Fruit fly (Drosophila melanogaster) whole organism, embryonic: ENCODE measurements around the gene CG3368.

Experiments used
- Adf1 ChIP-seq: fragments of 200-800 bp; sonication (Bioruptor generic); IDR thresholded peaks from 2 replicates; pipeline ENCODE4 v1.3.6; 2022; ENCODE audit warnings: missing biosample characterization, missing genetic modification characterization
- Bgb ChIP-seq: fragments of 200-800 bp; sonication (Bioruptor generic); IDR thresholded peaks from 2 replicates; pipeline ENCODE4 v1.3.6; 2022; ENCODE audit warnings: missing biosample characterization, missing genetic modification characterization; ENCODE audit not compliant: partially characterized antibody
- CG11085 ChIP-seq: fragments of 200-800 bp; sonication (Bioruptor generic); IDR thresholded peaks from 2 replicates; pipeline ENCODE4 v1.3.6; 2022; ENCODE audit warnings: missing biosample characterization, missing genetic modification characterization
- CG11696 ChIP-seq: fragments of 200-800 bp; sonication (Bioruptor generic); IDR thresholded peaks from 2 replicates; pipeline ENCODE4 v1.3.6; 2022; ENCODE audit warnings: missing biosample characterization, missing genetic modification characterization
- CG13287 ChIP-seq: fragments of 200-800 bp; sonication (Bioruptor generic); IDR thresholded peaks from 2 replicates; pipeline ENCODE4 v1.3.6; 2022; ENCODE audit warnings: missing biosample characterization, missing genetic modification characterization; ENCODE audit not compliant: partially characterized antibody
- CG13894 ChIP-seq: fragments of 200-800 bp; sonication (Bioruptor generic); optimal IDR thresholded peaks from 3 replicates; lab custom pipeline; 2018; ENCODE audit warnings: missing biosample characterization, mild to moderate bottlenecking, missing genetic modification characterization, moderate library complexity
- CG15073 ChIP-seq: fragments of 200-800 bp; sonication (Bioruptor generic); optimal IDR thresholded peaks from 2 replicates; lab custom pipeline; 2016; ENCODE audit warnings: missing biosample characterization, missing genetic modification characterization
- CG15696 ChIP-seq: fragments of 200-800 bp; sonication (Bioruptor generic); optimal IDR thresholded peaks from 2 replicates; lab custom pipeline; 2019; ENCODE audit warnings: missing biosample characterization, mild to moderate bottlenecking, missing genetic modification characterization, moderate library complexity
- CG17359 ChIP-seq: fragments of 200-800 bp; sonication (Bioruptor generic); optimal IDR thresholded peaks from 3 replicates; lab custom pipeline; 2018; ENCODE audit warnings: missing biosample characterization, mild to moderate bottlenecking, missing genetic modification characterization, moderate library complexity
- CG17568 ChIP-seq: fragments of 200-800 bp; sonication (Bioruptor generic); optimal IDR thresholded peaks from 2 replicates; lab custom pipeline; 2018; ENCODE audit warnings: missing biosample characterization, mild to moderate bottlenecking, missing genetic modification characterization, moderate library complexity
- CG18599 ChIP-seq: fragments of 200-800 bp; sonication (Bioruptor generic); optimal IDR thresholded peaks from 3 replicates; lab custom pipeline; 2017; ENCODE audit warnings: missing biosample characterization, missing genetic modification characterization, mild to moderate bottlenecking, moderate library complexity, missing genetic modification reagents
- CG2875 ChIP-seq: fragments of 200-800 bp; sonication (Bioruptor generic); optimal IDR thresholded peaks from 2 replicates; lab custom pipeline; 2017; ENCODE audit warnings: missing biosample characterization, mild to moderate bottlenecking, missing genetic modification characterization, missing genetic modification reagents
- CG30020 ChIP-seq: fragments of 200-800 bp; optimal IDR thresholded peaks from 2 replicates; lab custom pipeline; 2019; ENCODE audit warnings: missing biosample characterization, mild to moderate bottlenecking, missing genetic modification characterization, moderate library complexity
- CG3163 ChIP-seq: fragments of 200-800 bp; sonication (Bioruptor generic); optimal IDR thresholded peaks from 3 replicates; lab custom pipeline; 2016; ENCODE audit warnings: missing biosample characterization, missing genetic modification characterization
- CG3281 ChIP-seq: fragments of 200-800 bp; sonication (Bioruptor generic); optimal IDR thresholded peaks from 3 replicates; lab custom pipeline; 2017; ENCODE audit warnings: missing biosample characterization, mild to moderate bottlenecking, missing genetic modification characterization
- CG6689 ChIP-seq: fragments of 200-800 bp; sonication (Bioruptor generic); IDR thresholded peaks from 2 replicates; pipeline ENCODE4 v1.3.6; 2022; ENCODE audit warnings: missing biosample characterization, missing genetic modification characterization
- CG8089 ChIP-seq: fragments of 200-800 bp; sonication (Bioruptor generic); optimal IDR thresholded peaks from 3 replicates; lab custom pipeline; 2016; ENCODE audit warnings: missing biosample characterization, missing genetic modification characterization
- CG8359 ChIP-seq: fragments of 200-800 bp; sonication (Bioruptor generic); optimal IDR thresholded peaks from 2 replicates; lab custom pipeline; 2017; ENCODE audit warnings: missing biosample characterization, mild to moderate bottlenecking, missing genetic modification characterization, borderline replicate concordance
- CG8388 ChIP-seq: fragments of 200-800 bp; sonication (Bioruptor generic); optimal IDR thresholded peaks from 2 replicates; lab custom pipeline; 2019; ENCODE audit warnings: missing biosample characterization, mild to moderate bottlenecking, missing genetic modification characterization, moderate library complexity
- CG8765 ChIP-seq: fragments of 200-800 bp; sonication (Bioruptor generic); IDR thresholded peaks from 2 replicates; pipeline ENCODE4 v1.3.6; 2022; ENCODE audit warnings: missing biosample characterization, missing genetic modification characterization
- CG9797 ChIP-seq: fragments of 200-800 bp; sonication (Bioruptor generic); optimal IDR thresholded peaks from 3 replicates; lab custom pipeline; 2018; ENCODE audit warnings: missing biosample characterization, mild to moderate bottlenecking, missing genetic modification characterization
- Camta ChIP-seq: fragments of 200-800 bp; sonication (Bioruptor generic); optimal IDR thresholded peaks from 2 replicates; lab custom pipeline; 2016; ENCODE audit warnings: missing biosample characterization, missing genetic modification characterization
- CkIIα-i1 ChIP-seq: fragments of 200-800 bp; sonication (Bioruptor generic); IDR thresholded peaks from 2 replicates; pipeline ENCODE4 v1.3.6; 2022; ENCODE audit warnings: missing biosample characterization, missing genetic modification characterization
- D19B ChIP-seq: fragments of 200-800 bp; sonication (Bioruptor generic); optimal IDR thresholded peaks from 2 replicates; lab custom pipeline; 2017; ENCODE audit warnings: missing biosample characterization, mild to moderate bottlenecking, missing genetic modification characterization
- Dbx ChIP-seq: fragments of 200-800 bp; sonication (Bioruptor generic); IDR thresholded peaks from 3 replicates; pipeline ENCODE4 v1.3.6; 2022; ENCODE audit warnings: missing biosample characterization, missing genetic modification characterization
- HmgZ ChIP-seq: fragments of 200-800 bp; sonication (Bioruptor generic); optimal IDR thresholded peaks from 2 replicates; lab custom pipeline; 2018; ENCODE audit warnings: missing biosample characterization, mild to moderate bottlenecking, missing genetic modification characterization
- Kr ChIP-seq: fragments of 200-800 bp; sonication (Bioruptor generic); optimal IDR thresholded peaks from 2 replicates; lab custom pipeline; 2017; ENCODE audit warnings: missing biosample characterization, mild to moderate bottlenecking, missing genetic modification characterization
- Nf-YC ChIP-seq: fragments of 200-800 bp; optimal IDR thresholded peaks from 3 replicates; lab custom pipeline; 2019; ENCODE audit warnings: missing biosample characterization, mild to moderate bottlenecking, missing genetic modification characterization, moderate library complexity
- Pdp1 ChIP-seq, 2 experiments: fragments of 200-800 bp; sonication (Bioruptor generic); optimal IDR thresholded peaks; 3 replicates each; lab custom pipeline; 2016; ENCODE audit warnings: missing biosample characterization in 2 of 2, missing genetic modification characterization in 2 of 2, mild to moderate bottlenecking in 1 of 2, moderate library complexity in 1 of 2
- Sox102F ChIP-seq: fragments of 200-800 bp; sonication (Bioruptor generic); optimal IDR thresholded peaks from 2 replicates; lab custom pipeline; 2018; ENCODE audit warnings: missing biosample characterization, mild to moderate bottlenecking, missing genetic modification characterization, moderate library complexity
- Stat92E ChIP-seq, 3 experiments: fragments of >200 bp in 2 of 3; fragments of 200-800 bp in 1 of 3; sonication (Bioruptor generic) in 1 of 3; optimal IDR thresholded peaks; 2 replicates each; lab custom pipeline; 2017 to 2019; ENCODE audit warnings: missing biosample characterization in 3 of 3, missing genetic modification characterization in 3 of 3, mild to moderate bottlenecking in 1 of 3, moderate library complexity in 1 of 3
- TFAM ChIP-seq: fragments of 200-800 bp; sonication (Bioruptor generic); optimal IDR thresholded peaks from 2 replicates; lab custom pipeline; 2017; ENCODE audit warnings: missing biosample characterization, missing genetic modification characterization, inconsistent platforms
- Trl ChIP-seq, 3 experiments: fragments of >200 bp in 2 of 3; fragments of 200-800 bp in 1 of 3; sonication (Bioruptor generic) in 1 of 3; optimal IDR thresholded peaks; 2 replicates in 1 of 3; 3 replicates in 2 of 3; lab custom pipeline; 2016 to 2017; ENCODE audit warnings: missing biosample characterization in 1 of 3, missing genetic modification characterization in 1 of 3
- Usf ChIP-seq: fragments of 200-800 bp; sonication (Bioruptor generic); optimal IDR thresholded peaks from 2 replicates; lab custom pipeline; 2017; ENCODE audit warnings: missing genotype, missing biosample characterization, missing genetic modification characterization
- bbx ChIP-seq: fragments of 200-800 bp; sonication (Bioruptor generic); IDR thresholded peaks from 2 replicates; pipeline ENCODE4 v1.3.6; 2022; ENCODE audit warnings: missing biosample characterization, missing genetic modification characterization; ENCODE audit not compliant: partially characterized antibody
- cg ChIP-seq: fragments of 200-800 bp; sonication (Bioruptor generic); optimal IDR thresholded peaks from 3 replicates; lab custom pipeline; 2019; ENCODE audit warnings: missing biosample characterization, mild to moderate bottlenecking, missing genetic modification characterization, moderate library complexity
- en ChIP-seq: fragments of 200-800 bp; sonication (Bioruptor generic); optimal IDR thresholded peaks from 2 replicates; lab custom pipeline; 2016; ENCODE audit warnings: missing biosample characterization, missing genetic modification characterization
- fd3F ChIP-seq: fragments of 200-800 bp; sonication (Bioruptor generic); optimal IDR thresholded peaks from 2 replicates; lab custom pipeline; 2018; ENCODE audit warnings: missing biosample characterization, mild to moderate bottlenecking, missing genetic modification characterization, moderate library complexity
- gcm ChIP-seq: fragments of 200-800 bp; sonication (Bioruptor generic); optimal IDR thresholded peaks from 2 replicates; lab custom pipeline; 2019; ENCODE audit warnings: missing biosample characterization, mild to moderate bottlenecking, missing genetic modification characterization, moderate library complexity
- gcm2 ChIP-seq: fragments of 200-800 bp; sonication (Bioruptor generic); optimal IDR thresholded peaks from 2 replicates; lab custom pipeline; 2016; ENCODE audit warnings: missing biosample characterization, missing genetic modification characterization
- kah ChIP-seq: fragments of 200-800 bp; sonication (Bioruptor generic); optimal IDR thresholded peaks from 2 replicates; lab custom pipeline; 2018; ENCODE audit warnings: missing biosample characterization, mild to moderate bottlenecking, missing genetic modification characterization
- klu ChIP-seq: fragments of 200-800 bp; sonication (Bioruptor generic); IDR thresholded peaks from 2 replicates; pipeline ENCODE4 v1.3.6; 2022; ENCODE audit warnings: missing biosample characterization, missing genetic modification characterization
- lola ChIP-seq, 3 experiments: fragments of >200 bp in 2 of 3; fragments of 200-800 bp in 1 of 3; sonication (Bioruptor generic) in 1 of 3; optimal IDR thresholded peaks; 2 replicates each; lab custom pipeline; 2017 to 2019; ENCODE audit warnings: missing biosample characterization in 3 of 3, missing genetic modification characterization in 3 of 3, mild to moderate bottlenecking in 1 of 3, moderate library complexity in 1 of 3
- mirr ChIP-seq: fragments of 200-800 bp; sonication (Bioruptor generic); optimal IDR thresholded peaks from 3 replicates; lab custom pipeline; 2018; ENCODE audit warnings: missing biosample characterization, mild to moderate bottlenecking, missing genetic modification characterization
- ro ChIP-seq: fragments of 200-800 bp; sonication (Bioruptor generic); IDR thresholded peaks from 2 replicates; pipeline ENCODE4 v1.3.6; 2022; ENCODE audit warnings: missing biosample characterization, missing genetic modification characterization
- sim ChIP-seq: fragments of 200-800 bp; sonication (Bioruptor generic); IDR thresholded peaks from 2 replicates; pipeline ENCODE4 v1.3.6; 2022; ENCODE audit warnings: missing biosample characterization, missing genetic modification characterization
- sna ChIP-seq: fragments of 200-800 bp; sonication (Bioruptor generic); IDR thresholded peaks from 2 replicates; pipeline ENCODE4 v1.3.6; 2022; ENCODE audit warnings: missing biosample characterization, missing genetic modification characterization; ENCODE audit not compliant: partially characterized antibody
- vvl ChIP-seq: fragments of 200-800 bp; sonication (Bioruptor generic); IDR thresholded peaks from 2 replicates; pipeline ENCODE4 v1.3.6; 2022; ENCODE audit warnings: missing biosample characterization, missing genetic modification characterization

The CG3368 gene

dm6 chr3R:27245401-27245757 is 38.2 kb upstream of the CG3368 start (continued):
- TF ChIP-seq gcm (no peak), CG3281 (peak; percentile 5), Trl (optimal IDR thresholded peaks at IDR 0.05; lab: Kevin White, UChicago) (peak in 1 of 2 experiments; percentile 23), Trl (GFP tag; optimal IDR thresholded peaks at IDR 0.05; lab: Kevin White, UChicago) (no peak), CG30020 (tag; lab: Kevin White, UChicago) (no peak), Dbx (no peak), Usf (GFP tag; lab: Kevin White, UChicago) (no peak), vvl (GFP tag; lab: Robert Waterston, UW) (no peak), D19B (GFP tag; lab: Kevin White, UChicago) (no peak), CG2875 (GFP tag; lab: Kevin White, UChicago) (no peak)

dm6 chr3R:27246264-27246663 is 37.3 kb upstream of the CG3368 start:
- peak; percentile 74 for TF ChIP-seq kah
- TF ChIP-seq CG3163: no peak
- no peak for TF ChIP-seq CG8765 (GFP tag; lab: Robert Waterston, UW)
- TF ChIP-seq Sox102F (GFP tag; lab: Kevin White, UChicago): peak; percentile 88
- no peak for TF ChIP-seq CG11085 (GFP tag; lab: Robert Waterston, UW)
- no peak for TF ChIP-seq Bgb (GFP tag; lab: Robert Waterston, UW)
- no peak for TF ChIP-seq CkIIα-i1
- TF ChIP-seq sna: no peak
- TF ChIP-seq HmgZ: peak; percentile 61
- TF ChIP-seq Adf1 (GFP tag; lab: Robert Waterston, UW): no peak
- TF ChIP-seq gcm2 (GFP tag; lab: Kevin White, UChicago): no peak
- no peak for TF ChIP-seq CG8089 (GFP tag; lab: Kevin White, UChicago)
- peak; percentile 7 for TF ChIP-seq CG13894 (tag; lab: Kevin White, UChicago)
- peak; percentile 91 for TF ChIP-seq CG11696 (GFP tag; lab: Robert Waterston, UW)
- TF ChIP-seq CG17359 (tag; lab: Kevin White, UChicago): peak; percentile 83
- no peak for TF ChIP-seq CG9797 (GFP tag; lab: Kevin White, UChicago)
- TF ChIP-seq lola (GFP tag; optimal IDR thresholded peaks at IDR 0.05; lab: Kevin White, UChicago): peak in 1 of 3 experiments; percentile 90
- no peak for TF ChIP-seq en
- no peak; the same call in 1 of the 2 replicates for TF ChIP-seq klu (GFP tag; lab: Robert Waterston, UW)
- TF ChIP-seq fd3F: peak; percentile 64
- TF ChIP-seq CG18599 (GFP tag; lab: Kevin White, UChicago): peak; percentile 82
- peak; percentile 12 for TF ChIP-seq TFAM (GFP tag; lab: Kevin White, UChicago)
- TF ChIP-seq Pdp1 (GFP tag; optimal IDR thresholded peaks at IDR 0.05; lab: Kevin White, UChicago): peak in 1 of 2 experiments; percentile 32
- TF ChIP-seq ro (GFP tag; lab: Robert Waterston, UW): peak; percentile 13; the same call in 1 of the 2 replicates
- TF ChIP-seq CG15073 (GFP tag; lab: Kevin White, UChicago): no peak
- no peak for TF ChIP-seq CG17568
- TF ChIP-seq Nf-YC (tag; lab: Kevin White, UChicago): peak; percentile 81
- peak in 1 of 3 experiments; percentile 44 for TF ChIP-seq Stat92E (GFP tag; optimal IDR thresholded peaks at IDR 0.05; lab: Kevin White, UChicago)
- no peak for TF ChIP-seq mirr
- TF ChIP-seq cg: no peak
- TF ChIP-seq CG6689 (GFP tag; lab: Robert Waterston, UW): peak; percentile 79
- peak; percentile 84 for TF ChIP-seq CG3281
- peak; percentile 90 for TF ChIP-seq CG8388
- no peak for TF ChIP-seq bbx (GFP tag; lab: Robert Waterston, UW)
- no peak for TF ChIP-seq CG13287 (GFP tag; lab: Robert Waterston, UW)
- 0 out of 2 replicates have a peak, but pooled peaks have one; percentile 11 for TF ChIP-seq sim (GFP tag; lab: Robert Waterston, UW)
- TF ChIP-seq Camta (GFP tag; lab: Kevin White, UChicago): no peak
- TF ChIP-seq CG8359 (GFP tag; lab: Kevin White, UChicago): peak; percentile 2
- TF ChIP-seq CG15696 (tag; lab: Kevin White, UChicago): peak; percentile 77
- TF ChIP-seq Kr: no peak
